Worm (Caenorhabditis elegans) whole organism, L1 larva: ENCODE results near the gene clec-167.

ENCODE experiments used
- C04F5.9 ChIP-seq: sonication (generic microtip); optimal IDR thresholded peaks from 2 replicates; lab custom pipeline; 2016; ENCODE audit warnings: missing genetic modification characterization, missing compliant biosample characterization
- Y116A8C.19 ChIP-seq: sonication (generic microtip); optimal IDR thresholded peaks from 2 replicates; lab custom pipeline; 2016; ENCODE audit warnings: missing compliant biosample characterization, missing genetic modification characterization, borderline replicate concordance
- aha-1 ChIP-seq: fragments of 150-350 bp; optimal IDR thresholded peaks from 2 replicates; lab custom pipeline; 2014; ENCODE audit warnings: missing biosample characterization, missing genetic modification characterization
- ceh-82 ChIP-seq, 3 experiments: fragments of 150-350 bp in 1 of 3; sonication (generic microtip) in 2 of 3; optimal IDR thresholded peaks; 2 replicates each; lab custom pipeline; 2014 to 2017; ENCODE audit warnings: missing biosample characterization in 3 of 3, missing genetic modification characterization in 3 of 3
- egl-13 ChIP-seq: sonication (generic microtip); optimal IDR thresholded peaks from 2 replicates; lab custom pipeline; 2016; ENCODE audit warnings: missing genotype, missing genetic modification reagents, missing genetic modification characterization, missing compliant biosample characterization
- grh-1 ChIP-seq: fragments of 200-800 bp; sonication (Bioruptor generic); IDR thresholded peaks from 2 replicates; pipeline ENCODE4 v1.3.6; 2022; ENCODE audit warnings: missing genetic modification reagents, missing genetic modification characterization, missing compliant biosample characterization
- hpl-2 ChIP-seq: fragments of 150-350 bp; optimal IDR thresholded peaks from 2 replicates; lab custom pipeline; 2014; ENCODE audit warnings: missing biosample characterization, missing genetic modification reagents, missing genetic modification characterization
- lsy-2 ChIP-seq, 2 experiments: fragments of 150-350 bp; optimal IDR thresholded peaks; 2 replicates each; lab custom pipeline; 2014; ENCODE audit warnings: missing biosample characterization in 2 of 2, missing genetic modification characterization in 2 of 2
- mdl-1 ChIP-seq, 2 experiments: fragments of 150-350 bp; optimal IDR thresholded peaks; 2 replicates each; lab custom pipeline; 2014 to 2017; ENCODE audit warnings: missing biosample characterization in 2 of 2, missing genetic modification characterization in 2 of 2, inconsistent platforms in 1 of 2
- nhr-28 ChIP-seq: fragments of 150-350 bp; optimal IDR thresholded peaks from 2 replicates; lab custom pipeline; 2014; ENCODE audit warnings: missing biosample characterization, missing genetic modification characterization
- nhr-76 ChIP-seq: sonication (generic microtip); optimal IDR thresholded peaks from 2 replicates; lab custom pipeline; 2017; ENCODE audit warnings: missing biosample characterization, missing genetic modification characterization
- nhr-77 ChIP-seq: fragments of 150-350 bp; optimal IDR thresholded peaks from 2 replicates; lab custom pipeline; 2014; ENCODE audit warnings: missing biosample characterization, missing genetic modification characterization
- nhr-90 ChIP-seq: sonication (generic microtip); optimal IDR thresholded peaks from 2 replicates; lab custom pipeline; 2016; ENCODE audit warnings: mild to moderate bottlenecking, missing genetic modification characterization, missing compliant biosample characterization; ENCODE audit not compliant: poor library complexity
- skn-1 ChIP-seq: fragments of 150-350 bp; optimal IDR thresholded peaks from 2 replicates; lab custom pipeline; 2014; ENCODE audit warnings: missing biosample characterization, missing genetic modification characterization

DNA sequence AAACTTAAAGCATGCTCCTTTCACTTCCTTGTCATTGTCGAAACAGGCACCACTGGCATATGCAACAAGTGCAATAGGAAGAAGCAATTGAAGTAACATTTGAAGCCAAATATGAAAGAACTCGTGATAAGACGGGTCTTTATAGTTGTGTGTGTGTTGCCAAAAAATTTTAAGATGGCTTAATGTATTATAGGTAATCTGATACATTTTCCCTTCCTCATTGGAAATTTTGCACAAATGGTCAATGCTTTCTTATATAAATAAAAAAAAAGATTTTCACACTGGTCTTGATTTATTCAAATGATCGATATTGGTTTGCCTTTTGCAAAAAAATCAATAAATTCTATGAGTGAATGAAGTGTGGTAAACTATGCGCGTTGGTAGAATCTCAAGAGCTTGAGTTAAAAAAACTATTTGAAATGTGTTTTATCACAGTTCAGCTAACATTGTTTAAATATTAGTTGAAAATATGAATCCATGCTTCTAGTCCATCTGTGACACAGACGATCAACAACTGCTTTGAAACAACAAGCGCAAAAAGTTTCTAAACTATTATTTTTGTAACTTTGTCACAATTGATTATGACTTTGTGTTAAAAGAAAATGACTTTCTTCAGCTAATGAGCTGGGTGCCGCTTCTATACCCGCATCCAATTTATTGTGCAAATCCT is 4.2 kb downstream of the clec-167 start, which contains the start of the genes clec-166 and F38A1.6:
- no peak for TF ChIP-seq grh-1 (GFP tag; lab: Robert Waterston, UW)
- TF ChIP-seq nhr-77 (tag; lab: Kevin White, UChicago) = no peak
- no peak for TF ChIP-seq skn-1 (tag; lab: Kevin White, UChicago)
- TF ChIP-seq egl-13 (tag; lab: Kevin White, UChicago) = no peak
- TF ChIP-seq lsy-2 (tag; optimal IDR thresholded peaks at IDR 0.05; lab: Kevin White, UChicago) = no peak
- TF ChIP-seq nhr-90 (tag; lab: Kevin White, UChicago) = no peak
- no peak for TF ChIP-seq ceh-82 (tag; optimal IDR thresholded peaks at IDR 0.05; lab: Kevin White, UChicago)
- no peak for TF ChIP-seq nhr-28 (tag; lab: Kevin White, UChicago)
- TF ChIP-seq Y116A8C.19 = no peak
- TF ChIP-seq aha-1 = no peak
- TF ChIP-seq hpl-2 (GFP tag; lab: Kevin White, UChicago) = no peak
- TF ChIP-seq C04F5.9 (tag; lab: Kevin White, UChicago) = no peak
- TF ChIP-seq nhr-76 (tag; lab: Kevin White, UChicago) = no peak
- no peak for TF ChIP-seq mdl-1 (tag; optimal IDR thresholded peaks at IDR 0.05; lab: Kevin White, UChicago)
